Worm (Caenorhabditis elegans): ENCODE results near the gene hhat-2.

ce11 chrIV:14877657-14878056 is 48.7 kb upstream of the hhat-2 start:
- TF ChIP-seq pha-4 (tag; optimal IDR thresholded peaks at IDR 0.05) (no peak), snpc-1.3 (tag; optimal IDR thresholded peaks at IDR 0.05; ENCODE audit: insufficient read depth) (no peak), snpc-4 (GFP tag; optimal IDR thresholded peaks at IDR 0.05) (no peak), snpc-4 (tag; optimal IDR thresholded peaks at IDR 0.05) (no peak), nhr-90 (tag; optimal IDR thresholded peaks at IDR 0.05) (no peak), bed-2 (GFP tag; IDR thresholded peaks at IDR 0.05) (no peak)

Measured in whole organism, young adult.